Fruit fly (Drosophila melanogaster) whole organism, wandering third instar larva: Measurements from ENCODE around the gene CG15506.
A peak's percentile ranks its signal among the peaks of the same experiment; 100 is the strongest.

Source experiments
- Abd-B ChIP-seq: fragments of >200 bp; optimal IDR thresholded peaks from 2 replicates; lab custom pipeline; 2017; ENCODE audit warnings: missing biosample characterization, missing genetic modification characterization
- CG9705 ChIP-seq: fragments of 200-800 bp; sonication (Bioruptor generic); optimal IDR thresholded peaks from 2 replicates; lab custom pipeline; 2018; ENCODE audit warnings: missing biosample characterization, mild to moderate bottlenecking, missing genetic modification characterization
- CrebA ChIP-seq: fragments of 200-800 bp; sonication (Bioruptor generic); optimal IDR thresholded peaks from 2 replicates; lab custom pipeline; 2016; ENCODE audit warnings: missing biosample characterization, mild to moderate bottlenecking, missing genetic modification characterization, borderline replicate concordance
- Dfd ChIP-seq: fragments of >200 bp; optimal IDR thresholded peaks from 2 replicates; lab custom pipeline; 2017; ENCODE audit warnings: missing biosample characterization, missing genetic modification characterization
- Dif ChIP-seq: fragments of 200-275, 200-300 bp; sonication (Bioruptor generic); optimal IDR thresholded peaks from 2 replicates; lab custom pipeline; 2018; ENCODE audit warnings: missing biosample characterization, missing genetic modification characterization; ENCODE audit not compliant: partially characterized antibody
- Hnf4 ChIP-seq: fragments of 200-800 bp; sonication (Bioruptor generic); optimal IDR thresholded peaks from 2 replicates; lab custom pipeline; 2016; ENCODE audit warnings: missing biosample characterization, mild to moderate bottlenecking, missing genetic modification characterization
- Hr78 ChIP-seq: fragments of >200 bp; optimal IDR thresholded peaks from 2 replicates; lab custom pipeline; 2017; ENCODE audit warnings: missing biosample characterization, missing genetic modification characterization
- Hr83 ChIP-seq: fragments of 200-300 bp; sonication (Bioruptor generic); optimal IDR thresholded peaks from 2 replicates; lab custom pipeline; 2016; ENCODE audit warnings: missing biosample characterization, mild to moderate bottlenecking, missing genetic modification characterization, moderate library complexity; ENCODE audit not compliant: poor library complexity, severe bottlenecking
- Jra ChIP-seq: sonication (Bioruptor generic); optimal IDR thresholded peaks from 2 replicates; lab custom pipeline; 2016; ENCODE audit warnings: missing biosample characterization, missing genetic modification characterization
- Mio ChIP-seq: sonication (Bioruptor generic); optimal IDR thresholded peaks from 2 replicates; lab custom pipeline; 2016; ENCODE audit warnings: missing biosample characterization, missing genetic modification characterization
- Myc ChIP-seq: fragments of >200 bp; optimal IDR thresholded peaks from 2 replicates; lab custom pipeline; 2017
- N ChIP-seq: fragments of >200 bp; optimal IDR thresholded peaks from 2 replicates; lab custom pipeline; 2018; ENCODE audit warnings: missing biosample characterization, missing external identifiers, missing genetic modification characterization
- OdsH ChIP-seq: fragments of 200-800 bp; sonication (Bioruptor generic); optimal IDR thresholded peaks from 2 replicates; lab custom pipeline; 2016; ENCODE audit warnings: missing biosample characterization, mild to moderate bottlenecking, missing genetic modification characterization
- Sp1 ChIP-seq: fragments of 200-800 bp; sonication (Bioruptor generic); optimal IDR thresholded peaks from 3 replicates; lab custom pipeline; 2019; ENCODE audit warnings: missing biosample characterization, mild to moderate bottlenecking, missing genetic modification characterization, moderate library complexity
- br ChIP-seq: fragments of 200-800 bp; sonication (Bioruptor generic); optimal IDR thresholded peaks from 2 replicates; lab custom pipeline; 2016; ENCODE audit warnings: missing biosample characterization, missing genetic modification characterization
- brk ChIP-seq: fragments of 200-800 bp; sonication (Bioruptor generic); optimal IDR thresholded peaks from 2 replicates; lab custom pipeline; 2016; ENCODE audit warnings: missing biosample characterization, mild to moderate bottlenecking, missing genetic modification characterization
- dl ChIP-seq, 2 experiments: fragments of 175-275, 200-275 bp in 1 of 2; fragments of 200-275 bp in 1 of 2; sonication (Bioruptor generic); optimal IDR thresholded peaks; lab custom pipeline; 2018; ENCODE audit warnings: mild to moderate bottlenecking in 2 of 2, missing biosample characterization in 2 of 2, missing genetic modification characterization in 2 of 2, moderate library complexity in 2 of 2; ENCODE audit not compliant: partially characterized antibody in 2 of 2, insufficient read depth in 1 of 2
- dmrt93B ChIP-seq: fragments of 200-800 bp; sonication (Bioruptor generic); optimal IDR thresholded peaks from 2 replicates; lab custom pipeline; 2018; ENCODE audit warnings: missing biosample characterization, mild to moderate bottlenecking, missing genetic modification characterization
- ey ChIP-seq: fragments of 200-800 bp; sonication (Bioruptor generic); optimal IDR thresholded peaks from 2 replicates; lab custom pipeline; 2016; ENCODE audit warnings: missing biosample characterization, missing genetic modification characterization
- foxo ChIP-seq, 2 experiments: fragments of 200-800 bp; sonication (Bioruptor generic); optimal IDR thresholded peaks; 2 replicates in 1 of 2; 3 replicates in 1 of 2; lab custom pipeline; 2016 to 2017; ENCODE audit warnings: missing biosample characterization in 2 of 2, missing genetic modification characterization in 2 of 2
- fru ChIP-seq: fragments of 200-800 bp; sonication (Bioruptor generic); optimal IDR thresholded peaks from 3 replicates; lab custom pipeline; 2016; ENCODE audit warnings: missing biosample characterization, mild to moderate bottlenecking, missing genetic modification characterization
- h ChIP-seq: fragments of 200-800 bp; sonication (Bioruptor generic); optimal IDR thresholded peaks from 3 replicates; lab custom pipeline; 2016; ENCODE audit warnings: missing biosample characterization, mild to moderate bottlenecking, missing genetic modification characterization
- jim ChIP-seq: fragments of 175-275, 200-325 bp; sonication (Bioruptor generic); optimal IDR thresholded peaks from 2 replicates; lab custom pipeline; 2016; ENCODE audit warnings: missing biosample characterization, mild to moderate bottlenecking, missing genetic modification characterization
- pan ChIP-seq: fragments of >200 bp; optimal IDR thresholded peaks from 2 replicates; lab custom pipeline; 2017
- psq ChIP-seq: fragments of 200-800 bp; sonication (Bioruptor generic); optimal IDR thresholded peaks from 3 replicates; lab custom pipeline; 2017; ENCODE audit warnings: missing biosample characterization, mild to moderate bottlenecking, missing genetic modification characterization, moderate library complexity
- rgr ChIP-seq: fragments of 200-800 bp; sonication (Bioruptor generic); optimal IDR thresholded peaks from 3 replicates; lab custom pipeline; 2016; ENCODE audit warnings: missing biosample characterization, mild to moderate bottlenecking, missing genetic modification characterization
- sage ChIP-seq: fragments of 200-800 bp; sonication (Bioruptor generic); optimal IDR thresholded peaks from 2 replicates; lab custom pipeline; 2016; ENCODE audit warnings: missing biosample characterization, mild to moderate bottlenecking, missing genetic modification characterization
- tai ChIP-seq: sonication (Bioruptor generic); optimal IDR thresholded peaks from 2 replicates; lab custom pipeline; 2016; ENCODE audit warnings: missing biosample characterization, missing genetic modification characterization
- woc ChIP-seq: sonication (Bioruptor generic); optimal IDR thresholded peaks from 2 replicates; lab custom pipeline; 2016; ENCODE audit warnings: missing biosample characterization, mild to moderate bottlenecking, missing genetic modification characterization

Gene CG15506

DNA sequence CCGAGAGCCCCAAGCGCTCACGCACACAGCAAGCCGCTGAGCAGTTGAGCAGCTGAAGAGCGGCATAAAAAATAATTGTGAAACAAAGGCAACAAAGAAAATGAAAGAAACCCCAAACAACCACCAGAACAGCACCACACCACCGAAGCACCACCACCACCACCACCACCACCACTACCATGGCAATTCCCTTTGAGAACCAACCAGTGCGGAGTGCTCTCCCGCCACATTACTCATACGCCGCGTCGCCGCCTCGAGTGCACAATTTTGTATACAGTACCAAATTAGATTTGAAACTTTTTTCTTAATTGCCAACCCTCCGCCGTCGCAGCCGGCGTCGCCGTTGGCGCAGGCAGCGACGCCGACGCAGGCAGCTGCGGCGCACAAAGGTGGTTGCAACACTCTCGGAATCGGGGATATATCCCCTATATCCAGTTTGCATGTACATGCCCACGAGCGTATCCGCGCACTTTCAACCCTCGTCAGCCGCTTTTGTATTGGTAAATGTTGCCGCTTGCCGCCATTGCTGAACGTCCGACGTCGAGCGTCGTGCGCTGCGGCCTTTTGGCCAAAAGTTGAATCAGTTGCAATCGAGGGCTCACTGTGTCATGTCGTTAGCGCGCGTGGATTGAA is 26.3 kb upstream of the CG15506 start, which contains the start of gene dmrt99B:
TSS of gene dmrt99B (plus strand) at position 583 of the 633 bp plus-strand sequence.
- no peak for TF ChIP-seq fru (GFP tag; lab: Kevin White, UChicago)
- TF ChIP-seq Dfd (GFP tag; lab: Kevin White, UChicago): peak; percentile 23

dm6 chr3R:29695744-29696143 is 22.7 kb upstream of the CG15506 start:
- TF ChIP-seq Dfd (GFP tag; lab: Kevin White, UChicago): peak; percentile 94
- no peak for TF ChIP-seq dmrt93B (GFP tag; lab: Kevin White, UChicago)
- TF ChIP-seq Hr78 (GFP tag; lab: Kevin White, UChicago): no peak
- no peak for TF ChIP-seq rgr
- no peak for TF ChIP-seq Jra (GFP tag; lab: Kevin White, UChicago)

- TF ChIP-seq sage (GFP tag; lab: Kevin White, UChicago) (no peak), dl (GFP tag; optimal IDR thresholded peaks at IDR 0.05; lab: Kevin White, UChicago; ENCODE audit: insufficient read depth in 1 of 2, partially characterized antibody in 2 of 2) (no peak), pan (lab: Kevin White, UChicago) (no peak), tai (GFP tag; lab: Kevin White, UChicago) (no peak), Mio (GFP tag; lab: Kevin White, UChicago) (no peak), fru (GFP tag; lab: Kevin White, UChicago) (no peak), h (no peak), jim (GFP tag; lab: Kevin White, UChicago) (no peak), Dif (no peak), woc (no peak), Hnf4 (GFP tag; lab: Kevin White, UChicago) (no peak), foxo (GFP tag; optimal IDR thresholded peaks at IDR 0.05; lab: Kevin White, UChicago) (no peak), psq (no peak), OdsH (no peak)
These were observed 22.1 kb upstream of the CG15506 start for dm6 chr3R:29696359-29696758.

DNA sequence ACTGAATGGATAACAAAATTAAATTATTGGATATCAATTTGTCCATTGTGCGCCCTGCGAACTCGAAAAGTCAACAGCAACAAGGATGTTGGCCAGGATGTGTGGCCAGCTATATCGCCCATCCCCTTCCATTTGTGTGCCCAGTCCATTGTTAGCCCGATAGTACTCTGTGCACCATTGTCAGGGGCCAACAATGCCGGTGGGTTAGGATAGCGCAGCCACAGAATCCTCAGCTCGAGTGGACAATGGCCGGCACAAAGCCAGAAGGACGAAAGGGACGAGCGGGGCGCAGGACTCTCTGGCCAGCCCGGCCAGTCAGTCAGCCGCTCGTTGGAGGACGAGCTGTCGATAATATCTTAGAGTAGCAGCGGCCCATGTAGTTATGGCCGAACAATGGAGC is 20.6 kb upstream of the CG15506 start:
- TF ChIP-seq pan (lab: Kevin White, UChicago) (no peak), brk (GFP tag; lab: Kevin White, UChicago) (no peak), ey (no peak), Hr83 (GFP tag; lab: Kevin White, UChicago) (no peak), CrebA (GFP tag; lab: Kevin White, UChicago) (no peak), Dfd (GFP tag; lab: Kevin White, UChicago) (no peak), Mio (GFP tag; lab: Kevin White, UChicago) (no peak), N (GFP tag; lab: Kevin White, UChicago) (no peak), foxo (GFP tag; optimal IDR thresholded peaks at IDR 0.05; lab: Kevin White, UChicago) (no peak), Sp1 (GFP tag; lab: Kevin White, UChicago) (no peak), woc (no peak), Myc (no peak), Dif (no peak), rgr (no peak), dmrt93B (GFP tag; lab: Kevin White, UChicago) (no peak), psq (no peak), Hr78 (GFP tag; lab: Kevin White, UChicago) (no peak), br (GFP tag; lab: Kevin White, UChicago) (no peak)

- TF ChIP-seq Hr78 (GFP tag; lab: Kevin White, UChicago) (no peak), CrebA (GFP tag; lab: Kevin White, UChicago) (no peak), dl (GFP tag; optimal IDR thresholded peaks at IDR 0.05; lab: Kevin White, UChicago; ENCODE audit: insufficient read depth in 1 of 2, partially characterized antibody in 2 of 2) (no peak), psq (no peak), Abd-B (GFP tag; lab: Kevin White, UChicago) (no peak), CG9705 (GFP tag; lab: Kevin White, UChicago) (no peak), N (GFP tag; lab: Kevin White, UChicago) (no peak), br (GFP tag; lab: Kevin White, UChicago) (no peak), pan (lab: Kevin White, UChicago) (no peak), sage (GFP tag; lab: Kevin White, UChicago) (no peak), Myc (no peak), rgr (no peak), Mio (GFP tag; lab: Kevin White, UChicago) (no peak)
These were observed 19.2 kb upstream of the CG15506 start for dm6 chr3R:29699220-29699619.
